Worm (Caenorhabditis elegans): ENCODE measurements around the gene F41H10.5.

Gene F41H10.5

ce11 chrIV:5388477-5389065 is 27.9 kb downstream of the F41H10.5 start, which contains the start of gene elo-6:
Gene elo-6 (minus strand): TSS chrIV:5388559.
- TF ChIP-seq jun-1 (tag; optimal IDR thresholded peaks at IDR 0.05) (peak; percentile 28), elt-2 (tag; optimal IDR thresholded peaks at IDR 0.05) (peak; percentile 85), R02D3.7 (tag; optimal IDR thresholded peaks at IDR 0.05) (no peak), aly-2 (tag; optimal IDR thresholded peaks at IDR 0.05) (no peak), fkh-2 (tag; optimal IDR thresholded peaks at IDR 0.05) (no peak), ceh-16 (tag; optimal IDR thresholded peaks at IDR 0.05) (no peak), nfya-1 (tag; optimal IDR thresholded peaks at IDR 0.05; ENCODE audit: insufficient read depth) (no peak), lin-15B (tag; optimal IDR thresholded peaks at IDR 0.05) (no peak), ama-1 (optimal IDR thresholded peaks at IDR 0.05) (peak; percentile 77), ceh-28 (tag; optimal IDR thresholded peaks at IDR 0.05) (no peak), nhr-237 (tag; optimal IDR thresholded peaks at IDR 0.05) (no peak), daf-12 (tag; optimal IDR thresholded peaks at IDR 0.05) (no peak), ztf-11 (tag; optimal IDR thresholded peaks at IDR 0.05) (no peak), egl-5 (tag; optimal IDR thresholded peaks at IDR 0.05) (no peak), nhr-12 (tag; optimal IDR thresholded peaks at IDR 0.05) (no peak), zag-1 (tag; optimal IDR thresholded peaks at IDR 0.05) (no peak), ztf-4 (tag; optimal IDR thresholded peaks at IDR 0.05) (no peak), fos-1 (tag; optimal IDR thresholded peaks at IDR 0.05) (no peak), mml-1 (tag; optimal IDR thresholded peaks at IDR 0.05) (no peak), lin-39 (tag; optimal IDR thresholded peaks at IDR 0.05) (no peak), pqm-1 (tag; optimal IDR thresholded peaks at IDR 0.05) (peak; percentile 67), mdl-1 (tag; optimal IDR thresholded peaks at IDR 0.05) (no peak), elt-3 (tag; optimal IDR thresholded peaks at IDR 0.05) (no peak), pha-4 (tag; optimal IDR thresholded peaks at IDR 0.05) (peak; percentile 55), unc-62 (GFP tag; optimal IDR thresholded peaks at IDR 0.05) (no peak)

- no peak for TF ChIP-seq lin-39 (tag; optimal IDR thresholded peaks at IDR 0.05)
- peak; percentile 24 for TF ChIP-seq nhr-25 (tag; optimal IDR thresholded peaks at IDR 0.05)
These were observed 29.2 kb downstream of the F41H10.5 start for ce11 chrIV:5389951-5390350.

ce11 chrIV:5391507-5392057 is 30.9 kb downstream of the F41H10.5 start, which contains the start of the genes htp-1 and ZK616.5:
Gene htp-1 (minus strand): TSS chrIV:5391557.
Gene ZK616.5 (plus strand): TSS chrIV:5391929.
- TF ChIP-seq nfya-1 (tag; optimal IDR thresholded peaks at IDR 0.05; ENCODE audit: insufficient read depth) (no peak), pha-4 (tag; optimal IDR thresholded peaks at IDR 0.05) (no peak), lin-39 (tag; optimal IDR thresholded peaks at IDR 0.05) (no peak), nhr-77 (tag; optimal IDR thresholded peaks at IDR 0.05) (no peak), pqm-1 (tag; optimal IDR thresholded peaks at IDR 0.05) (no peak), ceh-82 (tag; optimal IDR thresholded peaks at IDR 0.05) (no peak)

- TF ChIP-seq mml-1 (tag; optimal IDR thresholded peaks at IDR 0.05) = no peak
- no peak for TF ChIP-seq lsy-12 (tag; optimal IDR thresholded peaks at IDR 0.05)
- no peak for TF ChIP-seq jun-1 (tag; optimal IDR thresholded peaks at IDR 0.05)
- TF ChIP-seq sea-2 (GFP tag; optimal IDR thresholded peaks at IDR 0.05) = no peak
- TF ChIP-seq snpc-4 (tag; optimal IDR thresholded peaks at IDR 0.05) = no peak
- no peak for TF ChIP-seq ceh-82 (tag; optimal IDR thresholded peaks at IDR 0.05)
- TF ChIP-seq egl-27 (tag; optimal IDR thresholded peaks at IDR 0.05) = no peak
- TF ChIP-seq ceh-9 (tag; optimal IDR thresholded peaks at IDR 0.05) = no peak
- TF ChIP-seq skn-1 (tag; optimal IDR thresholded peaks at IDR 0.05) = no peak
- TF ChIP-seq unc-62 (GFP tag; optimal IDR thresholded peaks at IDR 0.05) = no peak
- TF ChIP-seq lin-39 (tag; optimal IDR thresholded peaks at IDR 0.05) = no peak
- TF ChIP-seq egl-5 (tag; optimal IDR thresholded peaks at IDR 0.05) = no peak
- peak; percentile 61 for TF ChIP-seq pqm-1 (tag; optimal IDR thresholded peaks at IDR 0.05)
- no peak for TF ChIP-seq elt-1 (tag; optimal IDR thresholded peaks at IDR 0.05)
- TF ChIP-seq pha-4 (tag; optimal IDR thresholded peaks at IDR 0.05) = peak; percentile 51
- TF ChIP-seq unc-39 (tag; optimal IDR thresholded peaks at IDR 0.05) = no peak
- no peak for TF ChIP-seq aly-2 (tag; optimal IDR thresholded peaks at IDR 0.05)
- TF ChIP-seq elt-2 (tag; optimal IDR thresholded peaks at IDR 0.05) = peak; percentile 68
- TF ChIP-seq ZK546.5 (tag; optimal IDR thresholded peaks at IDR 0.05) = no peak
- no peak for TF ChIP-seq fos-1 (tag; optimal IDR thresholded peaks at IDR 0.05)
- TF ChIP-seq eor-1 (tag; optimal IDR thresholded peaks at IDR 0.05) = no peak
- no peak for TF ChIP-seq nhr-77 (tag; optimal IDR thresholded peaks at IDR 0.05)
These were observed 32.9 kb downstream of the F41H10.5 start for ce11 chrIV:5393566-5393965.

Data from whole organism, L3 larva.